Fruit fly (Drosophila melanogaster): Measurements from ENCODE around the gene CG14315.
A peak's percentile ranks its signal among the peaks of the same experiment; 100 is the strongest.

CG14315 gene

DNA sequence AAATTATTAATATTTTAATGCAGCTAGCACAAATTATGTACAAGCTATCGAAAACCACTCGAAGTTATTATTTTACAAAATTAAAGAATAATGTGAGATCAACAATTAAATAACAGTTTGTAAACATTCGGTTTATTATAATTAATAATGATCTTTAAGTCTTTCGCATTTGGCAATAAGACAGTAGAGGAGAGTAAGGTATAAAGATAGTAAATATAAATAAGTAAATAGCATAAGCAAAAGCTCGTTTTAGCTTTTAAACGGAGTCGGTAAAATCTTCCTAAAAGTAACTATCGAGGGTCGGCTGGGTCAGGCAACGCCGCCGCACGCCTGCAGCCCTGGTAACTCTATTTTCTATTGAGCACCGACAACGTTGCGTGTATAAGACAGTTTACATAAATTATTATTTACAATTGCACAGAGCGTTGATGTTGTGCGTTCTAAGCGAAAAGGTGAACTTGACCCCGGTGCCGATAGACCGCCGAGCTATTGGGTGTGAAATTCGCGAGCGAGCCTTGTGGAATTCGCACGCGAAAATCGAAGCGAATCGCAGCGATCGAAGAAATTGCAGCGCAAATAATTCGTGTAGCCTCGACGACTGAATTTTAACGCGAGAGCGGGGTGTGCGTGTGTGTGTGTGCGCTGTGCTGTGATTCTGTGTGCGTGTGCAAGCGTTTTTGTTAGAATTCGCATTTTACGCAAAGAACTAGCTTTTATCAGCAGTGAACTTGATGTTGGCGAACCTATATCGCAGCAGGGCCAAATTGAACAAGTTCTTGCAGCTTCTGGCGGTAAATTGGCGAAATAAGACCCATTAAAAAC is 9.1 kb downstream of the CG14315 start, which contains the start of gene wrd (continued):
- 0 out of 2 replicates have a peak, but pooled peaks have one; percentile 7 for TF ChIP-seq CG32532 (GFP tag; IDR thresholded peaks at IDR 0.05)
- no peak for TF ChIP-seq cad (GFP tag; optimal IDR thresholded peaks at IDR 0.05)
- peak; percentile 6 for TF ChIP-seq bab2 (GFP tag; optimal IDR thresholded peaks at IDR 0.05)
- TF ChIP-seq Sry-δ (GFP tag; optimal IDR thresholded peaks at IDR 0.05): peak; percentile 12
- TF ChIP-seq CG15479 (GFP tag; optimal IDR thresholded peaks at IDR 0.05): peak; percentile 53
- peak; percentile 4 for TF ChIP-seq HmgZ (tag; optimal IDR thresholded peaks at IDR 0.05)
- TF ChIP-seq z (GFP tag; IDR thresholded peaks at IDR 0.05): no peak
- no peak for TF ChIP-seq chn (GFP tag; optimal IDR thresholded peaks at IDR 0.05)
- no peak for TF ChIP-seq Hand (GFP tag; optimal IDR thresholded peaks at IDR 0.05)
- no peak for TF ChIP-seq Awh (GFP tag; IDR thresholded peaks at IDR 0.05)
- no peak for TF ChIP-seq GATAe (GFP tag; conservative IDR thresholded peaks at IDR 0.05)
- TF ChIP-seq CG18262 (tag; optimal IDR thresholded peaks at IDR 0.05): peak; percentile 63
- no peak for TF ChIP-seq tna (GFP tag; IDR thresholded peaks at IDR 0.05; ENCODE audit: partially characterized antibody)
- TF ChIP-seq CG7928 (GFP tag; optimal IDR thresholded peaks at IDR 0.05): peak; percentile 86
- TF ChIP-seq grau (tag; optimal IDR thresholded peaks at IDR 0.05): peak; percentile 33
- TF ChIP-seq repo (GFP tag; optimal IDR thresholded peaks at IDR 0.05): no peak
- peak; percentile 39 for TF ChIP-seq nerfin-1 (tag; optimal IDR thresholded peaks at IDR 0.05)
- TF ChIP-seq CG4730 (GFP tag; IDR thresholded peaks at IDR 0.05): no peak
- no peak for TF ChIP-seq gsb-n (tag; optimal IDR thresholded peaks at IDR 0.05)
- TF ChIP-seq scrt (GFP tag; optimal IDR thresholded peaks at IDR 0.05): peak; percentile 22
- TF ChIP-seq Rx (GFP tag; IDR thresholded peaks at IDR 0.05): no peak
- peak; percentile 82; the same call in 3 of the 4 replicates for TF ChIP-seq chinmo (GFP tag; IDR thresholded peaks at IDR 0.05; ENCODE audit: partially characterized antibody)
- TF ChIP-seq Opbp (GFP tag; IDR thresholded peaks at IDR 0.05; ENCODE audit: partially characterized antibody): 0 out of 3 replicates have a peak, but pooled peaks have one; percentile 37
- peak; percentile 1 for TF ChIP-seq CG2116 (GFP tag; optimal IDR thresholded peaks at IDR 0.05)
- TF ChIP-seq CG7839 (tag; optimal IDR thresholded peaks at IDR 0.05): peak; percentile 28
- no peak for TF ChIP-seq CG32772 (GFP tag; IDR thresholded peaks at IDR 0.05)
- TF ChIP-seq Fer1 (GFP tag; optimal IDR thresholded peaks at IDR 0.05): peak; percentile 13
- peak; percentile 28 for TF ChIP-seq Hr3 (GFP tag; optimal IDR thresholded peaks at IDR 0.05)
- TF ChIP-seq Fer3 (tag; optimal IDR thresholded peaks at IDR 0.05): peak; percentile 15
- TF ChIP-seq dmrt99B (tag; optimal IDR thresholded peaks at IDR 0.05): peak; percentile 25
- TF ChIP-seq CG6765 (GFP tag; optimal IDR thresholded peaks at IDR 0.05): no peak
- peak; percentile 53 for TF ChIP-seq BEAF-32 (GFP tag; optimal IDR thresholded peaks at IDR 0.05)
- no peak for TF ChIP-seq CG6654 (GFP tag; optimal IDR thresholded peaks at IDR 0.05)
- TF ChIP-seq unc-4 (GFP tag; IDR thresholded peaks at IDR 0.05; ENCODE audit: partially characterized antibody): 0 out of 2 replicates have a peak, but pooled peaks have one; percentile 22
- peak; percentile 2 for TF ChIP-seq D19A (tag; optimal IDR thresholded peaks at IDR 0.05)
- peak; percentile 35 for TF ChIP-seq CG1602 (GFP tag; optimal IDR thresholded peaks at IDR 0.05)
- TF ChIP-seq CG7987 (GFP tag; optimal IDR thresholded peaks at IDR 0.05): no peak
- peak; percentile 70 for TF ChIP-seq MESR4 (GFP tag; optimal IDR thresholded peaks at IDR 0.05)
- TF ChIP-seq CG34224 (GFP tag; IDR thresholded peaks at IDR 0.05; ENCODE audit: partially characterized antibody): no peak; the same call in 2 of the 3 replicates
- TF ChIP-seq CG11504 (tag; optimal IDR thresholded peaks at IDR 0.05): peak; percentile 49
- TF ChIP-seq CG13296 (GFP tag; optimal IDR thresholded peaks at IDR 0.05): no peak
- no peak for TF ChIP-seq eve (GFP tag; optimal IDR thresholded peaks at IDR 0.05)
- TF ChIP-seq stwl (tag; optimal IDR thresholded peaks at IDR 0.05): peak; percentile 15
- TF ChIP-seq danr (GFP tag; IDR thresholded peaks at IDR 0.05): no peak
- 0 out of 3 replicates have a peak, but pooled peaks have one; percentile 7 for TF ChIP-seq ci (GFP tag; IDR thresholded peaks at IDR 0.05)
- no peak for TF ChIP-seq ssp (GFP tag; IDR thresholded peaks at IDR 0.05)
- no peak for TF ChIP-seq E2f1 (GFP tag; IDR thresholded peaks at IDR 0.05)
- peak; percentile 48 for TF ChIP-seq Sox100B (GFP tag; optimal IDR thresholded peaks at IDR 0.05)

Measured in whole organism, embryonic.